Fruit fly (Drosophila melanogaster) whole organism, embryonic: Measurements from ENCODE around the gene CG7974.

Experiments
- Antp ChIP-seq: fragments of 200-800 bp; sonication (Bioruptor generic); optimal IDR thresholded peaks from 3 replicates; lab custom pipeline; 2016; ENCODE audit warnings: missing biosample characterization, missing genetic modification characterization
- CG10209 ChIP-seq: fragments of 200-800 bp; sonication (Bioruptor generic); optimal IDR thresholded peaks from 3 replicates; lab custom pipeline; 2017; ENCODE audit warnings: missing biosample characterization, mild to moderate bottlenecking, missing genetic modification characterization, missing genetic modification reagents
- CG10366 ChIP-seq: fragments of 200-800 bp; sonication (Bioruptor generic); IDR thresholded peaks from 2 replicates; pipeline ENCODE4 v1.3.6; 2022; ENCODE audit warnings: missing biosample characterization, missing genetic modification characterization
- CG10462 ChIP-seq: fragments of 200-800 bp; sonication (Bioruptor generic); optimal IDR thresholded peaks from 2 replicates; lab custom pipeline; 2016; ENCODE audit warnings: missing biosample characterization, missing genetic modification characterization
- CG10654 ChIP-seq: fragments of 200-800 bp; sonication (Bioruptor generic); optimal IDR thresholded peaks from 2 replicates; lab custom pipeline; 2016; ENCODE audit warnings: missing biosample characterization, missing genetic modification characterization
- CG12391 ChIP-seq: fragments of 200-800 bp; sonication (Bioruptor generic); optimal IDR thresholded peaks from 3 replicates; lab custom pipeline; 2018; ENCODE audit warnings: missing biosample characterization, mild to moderate bottlenecking, missing genetic modification characterization, moderate library complexity
- CG13775 ChIP-seq: fragments of 200-800 bp; sonication (Bioruptor generic); optimal IDR thresholded peaks from 3 replicates; lab custom pipeline; 2017; ENCODE audit warnings: missing biosample characterization, mild to moderate bottlenecking, missing genetic modification characterization
- CG18011 ChIP-seq: fragments of 200-800 bp; sonication (Bioruptor generic); optimal IDR thresholded peaks from 2 replicates; lab custom pipeline; 2017; ENCODE audit warnings: missing biosample characterization, missing genetic modification characterization, mild to moderate bottlenecking, moderate library complexity, missing genotype
- CG18619 ChIP-seq: fragments of 200-800 bp; sonication (Bioruptor generic); optimal IDR thresholded peaks from 3 replicates; lab custom pipeline; 2017; ENCODE audit warnings: missing biosample characterization, mild to moderate bottlenecking, missing genetic modification characterization
- CG2202 ChIP-seq: fragments of 200-800 bp; sonication (Bioruptor generic); optimal IDR thresholded peaks from 2 replicates; lab custom pipeline; 2018; ENCODE audit warnings: missing biosample characterization, mild to moderate bottlenecking, missing genetic modification characterization
- CG3065 ChIP-seq: fragments of 200-800 bp; sonication (Bioruptor generic); optimal IDR thresholded peaks from 2 replicates; lab custom pipeline; 2016; ENCODE audit warnings: missing biosample characterization, missing genetic modification characterization
- CG31441 ChIP-seq: fragments of 200-800 bp; sonication (Bioruptor generic); IDR thresholded peaks from 2 replicates; pipeline ENCODE4 v1.3.6; 2022; ENCODE audit warnings: missing biosample characterization, missing genetic modification characterization
- CG3281 ChIP-seq: fragments of 200-800 bp; sonication (Bioruptor generic); optimal IDR thresholded peaks from 3 replicates; lab custom pipeline; 2017; ENCODE audit warnings: missing biosample characterization, mild to moderate bottlenecking, missing genetic modification characterization
- CG3726 ChIP-seq: fragments of 200-800 bp; sonication (Bioruptor generic); IDR thresholded peaks from 3 replicates; pipeline ENCODE4, ENCODE4 v1.3.6; 2022; ENCODE audit warnings: missing biosample characterization, missing genetic modification characterization
- CG4282 ChIP-seq: fragments of 200-800 bp; sonication (Bioruptor generic); optimal IDR thresholded peaks from 2 replicates; lab custom pipeline; 2016; ENCODE audit warnings: missing biosample characterization, missing genetic modification characterization
- CG4404 ChIP-seq: fragments of 200-800 bp; sonication (Bioruptor generic); IDR thresholded peaks from 2 replicates; pipeline ENCODE4 v1.3.6; 2022; ENCODE audit warnings: missing biosample characterization, missing genetic modification characterization
- CG4707 ChIP-seq: fragments of 200-800 bp; sonication (Bioruptor generic); optimal IDR thresholded peaks from 2 replicates; lab custom pipeline; 2018; ENCODE audit warnings: missing biosample characterization, mild to moderate bottlenecking, missing genetic modification characterization, moderate library complexity
- CG6254 ChIP-seq: fragments of 200-800 bp; sonication (Bioruptor generic); optimal IDR thresholded peaks from 3 replicates; lab custom pipeline; 2017; ENCODE audit warnings: mild to moderate bottlenecking, missing biosample characterization, missing genetic modification reagents, missing genetic modification characterization
- CG6689 ChIP-seq: fragments of 200-800 bp; sonication (Bioruptor generic); IDR thresholded peaks from 2 replicates; pipeline ENCODE4 v1.3.6; 2022; ENCODE audit warnings: missing biosample characterization, missing genetic modification characterization
- CG8924 ChIP-seq: fragments of 200-800 bp; optimal IDR thresholded peaks from 3 replicates; lab custom pipeline; 2019; ENCODE audit warnings: missing biosample characterization, mild to moderate bottlenecking, missing genetic modification characterization, moderate library complexity
- CG8944 ChIP-seq: fragments of 200-800 bp; sonication (Bioruptor generic); optimal IDR thresholded peaks from 3 replicates; lab custom pipeline; 2016; ENCODE audit warnings: missing biosample characterization, missing genetic modification characterization
- D19B ChIP-seq: fragments of 200-800 bp; sonication (Bioruptor generic); optimal IDR thresholded peaks from 2 replicates; lab custom pipeline; 2017; ENCODE audit warnings: missing biosample characterization, mild to moderate bottlenecking, missing genetic modification characterization
- Dip3 ChIP-seq: fragments of 200-800 bp; sonication (Bioruptor generic); optimal IDR thresholded peaks from 3 replicates; lab custom pipeline; 2016; ENCODE audit warnings: missing biosample characterization, missing genetic modification characterization
- Elba2 ChIP-seq: fragments of 200-800 bp; sonication (Bioruptor generic); optimal IDR thresholded peaks from 3 replicates; lab custom pipeline; 2016; ENCODE audit warnings: missing biosample characterization, missing genetic modification characterization
- Jarid2 ChIP-seq: fragments of 200-800 bp; sonication (Bioruptor generic); optimal IDR thresholded peaks from 3 replicates; lab custom pipeline; 2017; ENCODE audit warnings: mild to moderate bottlenecking, missing biosample characterization, missing genetic modification reagents, missing genetic modification characterization
- Myb ChIP-seq: fragments of 200-800 bp; sonication (Bioruptor generic); optimal IDR thresholded peaks from 2 replicates; lab custom pipeline; 2016; ENCODE audit warnings: missing biosample characterization, missing genetic modification characterization
- Oaz ChIP-seq: fragments of 200-800 bp; sonication (Bioruptor generic); IDR thresholded peaks from 2 replicates; pipeline ENCODE4 v1.3.6; 2022; ENCODE audit warnings: missing biosample characterization, missing genetic modification characterization
- PHDP ChIP-seq: fragments of 200-800 bp; sonication (Bioruptor generic); optimal IDR thresholded peaks from 3 replicates; lab custom pipeline; 2018; ENCODE audit warnings: missing biosample characterization, mild to moderate bottlenecking, missing genetic modification characterization, moderate library complexity
- Sry-β ChIP-seq: fragments of 200-800 bp; sonication (Bioruptor generic); optimal IDR thresholded peaks from 2 replicates; lab custom pipeline; 2018; ENCODE audit warnings: missing biosample characterization, mild to moderate bottlenecking, missing genetic modification characterization, moderate library complexity
- Stat92E ChIP-seq, 3 experiments: fragments of >200 bp in 2 of 3; fragments of 200-800 bp in 1 of 3; sonication (Bioruptor generic) in 1 of 3; optimal IDR thresholded peaks; 2 replicates each; lab custom pipeline; 2017 to 2019; ENCODE audit warnings: missing biosample characterization in 3 of 3, missing genetic modification characterization in 3 of 3, mild to moderate bottlenecking in 1 of 3, moderate library complexity in 1 of 3
- Taf1 ChIP-seq: fragments of 200-800 bp; sonication (Bioruptor generic); IDR thresholded peaks from 2 replicates; pipeline ENCODE4 v1.3.6; 2022; ENCODE audit warnings: missing biosample characterization, missing genetic modification characterization
- ase ChIP-seq: fragments of 200-800 bp; sonication (Bioruptor generic); IDR thresholded peaks from 3 replicates; pipeline ENCODE4 v1.3.6; 2022; ENCODE audit warnings: missing biosample characterization, missing genetic modification characterization
- az2 ChIP-seq: fragments of 200-800 bp; sonication (Bioruptor generic); optimal IDR thresholded peaks from 3 replicates; lab custom pipeline; 2016; ENCODE audit warnings: missing biosample characterization, missing genetic modification characterization
- bowl ChIP-seq: fragments of 200-800 bp; sonication (Bioruptor generic); IDR thresholded peaks from 2 replicates; pipeline ENCODE4 v1.3.6; 2022; ENCODE audit warnings: missing biosample characterization, missing genetic modification characterization
- caup ChIP-seq: fragments of 200-800 bp; sonication (Bioruptor generic); optimal IDR thresholded peaks from 3 replicates; lab custom pipeline; 2017; ENCODE audit warnings: missing biosample characterization, mild to moderate bottlenecking, missing genetic modification characterization, moderate library complexity; ENCODE audit not compliant: severe bottlenecking
- chm ChIP-seq: fragments of 200-800 bp; sonication (Bioruptor generic); IDR thresholded peaks from 2 replicates; pipeline ENCODE4 v1.3.6; 2022; ENCODE audit warnings: missing biosample characterization, missing genetic modification characterization
- cwo ChIP-seq: fragments of 200-800 bp; sonication (Bioruptor generic); optimal IDR thresholded peaks from 3 replicates; lab custom pipeline; 2017; ENCODE audit warnings: missing biosample characterization, missing genetic modification characterization, mild to moderate bottlenecking, moderate library complexity, missing genetic modification reagents
- maf-S ChIP-seq: fragments of 200-800 bp; sonication (Bioruptor generic); optimal IDR thresholded peaks from 2 replicates; lab custom pipeline; 2016; ENCODE audit warnings: missing biosample characterization, missing genetic modification characterization
- nerfin-2 ChIP-seq: fragments of 200-800 bp; sonication (Bioruptor generic); IDR thresholded peaks from 2 replicates; pipeline ENCODE4 v1.3.6; 2022; ENCODE audit warnings: missing biosample characterization, missing genetic modification characterization; ENCODE audit not compliant: partially characterized antibody
- pnt ChIP-seq: fragments of 200-800 bp; sonication (Bioruptor generic); optimal IDR thresholded peaks from 3 replicates; lab custom pipeline; 2016; ENCODE audit warnings: missing biosample characterization, missing genetic modification characterization
- pzg ChIP-seq: fragments of 200-800 bp; sonication (Bioruptor generic); optimal IDR thresholded peaks from 3 replicates; lab custom pipeline; 2018; ENCODE audit warnings: missing biosample characterization, mild to moderate bottlenecking, missing genetic modification characterization, moderate library complexity
- ranshi ChIP-seq: fragments of 200-800 bp; sonication (Bioruptor generic); IDR thresholded peaks from 2 replicates; pipeline ENCODE4 v1.3.6; 2022; ENCODE audit warnings: missing biosample characterization, missing genetic modification characterization
- repo ChIP-seq: fragments of 200-800 bp; sonication (Bioruptor generic); optimal IDR thresholded peaks from 2 replicates; lab custom pipeline; 2016; ENCODE audit warnings: missing biosample characterization, missing genetic modification characterization
- salm ChIP-seq: fragments of 200-800 bp; sonication (Bioruptor generic); optimal IDR thresholded peaks from 2 replicates; lab custom pipeline; 2018; ENCODE audit warnings: missing biosample characterization, mild to moderate bottlenecking, missing genetic modification characterization
- ssp ChIP-seq: fragments of 200-800 bp; sonication (Bioruptor generic); IDR thresholded peaks from 2 replicates; pipeline ENCODE4 v1.3.6; 2022; ENCODE audit warnings: missing biosample characterization, missing genetic modification characterization
- toy ChIP-seq: fragments of 200-800 bp; sonication (Bioruptor generic); IDR thresholded peaks from 2 replicates; pipeline ENCODE4 v1.3.6; 2022; ENCODE audit warnings: missing biosample characterization, missing genetic modification characterization
- trh ChIP-seq: fragments of 200-800 bp; sonication (Bioruptor generic); optimal IDR thresholded peaks from 2 replicates; lab custom pipeline; 2016; ENCODE audit warnings: missing biosample characterization, missing genetic modification characterization
- twi ChIP-seq: fragments of 200-800 bp; optimal IDR thresholded peaks from 2 replicates; lab custom pipeline; 2019; ENCODE audit warnings: missing biosample characterization, mild to moderate bottlenecking, missing genetic modification characterization, moderate library complexity
- unc-4 ChIP-seq: fragments of 200-800 bp; sonication (Bioruptor generic); IDR thresholded peaks from 2 replicates; pipeline ENCODE4 v1.3.6; 2022; ENCODE audit warnings: missing biosample characterization, missing genetic modification characterization; ENCODE audit not compliant: partially characterized antibody
- zen2 ChIP-seq: fragments of 200-800 bp; sonication (Bioruptor generic); IDR thresholded peaks from 3 replicates; pipeline ENCODE4 v1.3.6; 2022; ENCODE audit warnings: missing biosample characterization, missing genetic modification characterization; ENCODE audit not compliant: partially characterized antibody

CG7974 gene

dm6 chr3L:1647276-1647919 lies 17.5 kb upstream of the CG7974 start, which contains the start of the genes CG17249 and Bro (continued):
- TF ChIP-seq trh (GFP tag; lab: Kevin White, UChicago): no peak
- no peak for TF ChIP-seq CG3065 (GFP tag; lab: Kevin White, UChicago)
- no peak for TF ChIP-seq CG18011 (GFP tag; lab: Kevin White, UChicago)
- TF ChIP-seq toy (GFP tag; lab: Robert Waterston, UW): no peak
- TF ChIP-seq Taf1 (GFP tag; lab: Robert Waterston, UW): no peak
- TF ChIP-seq CG18619 (GFP tag; lab: Kevin White, UChicago): no peak
- no peak for TF ChIP-seq CG10209
- TF ChIP-seq pnt: no peak
- no peak for TF ChIP-seq CG3281 (GFP tag; lab: Kevin White, UChicago)
- TF ChIP-seq CG2202 (tag; lab: Kevin White, UChicago): no peak
- no peak for TF ChIP-seq PHDP (tag; lab: Kevin White, UChicago)
- TF ChIP-seq bowl: no peak
- no peak for TF ChIP-seq CG4707
- peak; percentile 93 for TF ChIP-seq pzg
- TF ChIP-seq maf-S: peak; percentile 32
- no peak for TF ChIP-seq Stat92E (GFP tag; optimal IDR thresholded peaks at IDR 0.05; lab: Kevin White, UChicago)
- TF ChIP-seq unc-4 (GFP tag; lab: Robert Waterston, UW): no peak
- TF ChIP-seq CG3726 (GFP tag; lab: Robert Waterston, UW): no peak
- no peak for TF ChIP-seq salm
- peak; percentile 91 for TF ChIP-seq Elba2
- TF ChIP-seq CG12391 (tag; lab: Kevin White, UChicago): peak; percentile 19
- TF ChIP-seq repo: no peak
- no peak for TF ChIP-seq CG31441 (GFP tag; lab: Robert Waterston, UW)
- peak; percentile 37 for TF ChIP-seq CG8924
- peak; percentile 27 for TF ChIP-seq Antp (GFP tag; lab: Kevin White, UChicago)
- no peak for TF ChIP-seq nerfin-2
- TF ChIP-seq ssp (GFP tag; lab: Robert Waterston, UW): no peak
- peak; percentile 63 for TF ChIP-seq CG4282 (GFP tag; lab: Kevin White, UChicago)
- peak; percentile 26 for TF ChIP-seq az2 (GFP tag; lab: Kevin White, UChicago)
- no peak for TF ChIP-seq Sry-β (GFP tag; lab: Kevin White, UChicago)
- no peak for TF ChIP-seq CG4404 (GFP tag; lab: Robert Waterston, UW)
- TF ChIP-seq Jarid2 (GFP tag; lab: Kevin White, UChicago): no peak
- peak; percentile 9 for TF ChIP-seq CG8944 (GFP tag; lab: Kevin White, UChicago)
- no peak for TF ChIP-seq zen2 (GFP tag; lab: Robert Waterston, UW)
- TF ChIP-seq Oaz (GFP tag; lab: Robert Waterston, UW): no peak
- TF ChIP-seq CG10366 (GFP tag; lab: Robert Waterston, UW): no peak
- peak; percentile 96 for TF ChIP-seq Myb (GFP tag; lab: Kevin White, UChicago)
- no peak for TF ChIP-seq twi (tag; lab: Kevin White, UChicago)
- no peak for TF ChIP-seq D19B (GFP tag; lab: Kevin White, UChicago)
- peak; percentile 28 for TF ChIP-seq CG10462
- no peak for TF ChIP-seq CG10654 (GFP tag; lab: Kevin White, UChicago)
- TF ChIP-seq chm (GFP tag; lab: Robert Waterston, UW): no peak
- peak; percentile 45 for TF ChIP-seq Dip3 (GFP tag; lab: Kevin White, UChicago)
- TF ChIP-seq ranshi (GFP tag; lab: Robert Waterston, UW): no peak
- TF ChIP-seq CG6254: no peak
- no peak for TF ChIP-seq CG13775 (GFP tag; lab: Kevin White, UChicago)
- TF ChIP-seq ase (GFP tag; lab: Robert Waterston, UW): no peak
- TF ChIP-seq CG6689 (GFP tag; lab: Robert Waterston, UW): no peak
- TF ChIP-seq caup (GFP tag; lab: Kevin White, UChicago): no peak
- TF ChIP-seq cwo (GFP tag; lab: Kevin White, UChicago): no peak
